Worm (Caenorhabditis elegans) whole organism, L1 larva: ENCODE measurements around the gene C10E2.1.

Experiments
- C04F5.9 ChIP-seq: sonication (generic microtip); optimal IDR thresholded peaks from 2 replicates; lab custom pipeline; 2016; ENCODE audit warnings: missing genetic modification characterization, missing compliant biosample characterization
- C16A3.4 ChIP-seq: fragments of 150-350 bp; optimal IDR thresholded peaks from 2 replicates; lab custom pipeline; 2014; ENCODE audit warnings: missing biosample characterization, missing genetic modification characterization
- F16B12.6 ChIP-seq: fragments of 150-350 bp; optimal IDR thresholded peaks from 2 replicates; lab custom pipeline; 2014; ENCODE audit warnings: missing biosample characterization, missing genetic modification characterization
- aha-1 ChIP-seq: fragments of 150-350 bp; optimal IDR thresholded peaks from 2 replicates; lab custom pipeline; 2014; ENCODE audit warnings: missing biosample characterization, missing genetic modification characterization
- aly-2 ChIP-seq: fragments of 150-350 bp; optimal IDR thresholded peaks from 2 replicates; lab custom pipeline; 2014; ENCODE audit warnings: missing biosample characterization, missing genetic modification characterization
- blmp-1 ChIP-seq: fragments of 150-350 bp; optimal IDR thresholded peaks from 2 replicates; lab custom pipeline; 2014; ENCODE audit warnings: missing biosample characterization, missing genetic modification characterization
- ceh-63 ChIP-seq: fragments of 200-800 bp; sonication (Bioruptor generic); optimal IDR thresholded peaks from 2 replicates; lab custom pipeline; 2018; ENCODE audit warnings: mild to moderate bottlenecking, missing genetic modification characterization, missing compliant biosample characterization
- ceh-8 ChIP-seq: fragments of 200-800 bp; sonication (Bioruptor generic); optimal IDR thresholded peaks from 2 replicates; lab custom pipeline; 2018; ENCODE audit warnings: mild to moderate bottlenecking, missing genetic modification characterization, moderate library complexity, missing compliant biosample characterization
- ceh-88 ChIP-seq: fragments of 200-800 bp; sonication (Bioruptor generic); IDR thresholded peaks from 2 replicates; pipeline ENCODE4 v1.3.6; 2022; ENCODE audit warnings: missing genetic modification characterization, missing compliant biosample characterization
- ceh-90 ChIP-seq: sonication (generic microtip); optimal IDR thresholded peaks from 2 replicates; lab custom pipeline; 2016; ENCODE audit warnings: missing genetic modification characterization, missing compliant biosample characterization
- ces-1 ChIP-seq: fragments of 150-350 bp; optimal IDR thresholded peaks from 2 replicates; lab custom pipeline; 2014; ENCODE audit warnings: missing biosample characterization, missing genetic modification reagents, missing genetic modification characterization
- dpl-1 ChIP-seq, 3 experiments: fragments of 150-350 bp in 2 of 3; sonication (generic microtip) in 1 of 3; optimal IDR thresholded peaks; 2 replicates each; lab custom pipeline; 2014 to 2017; ENCODE audit warnings: missing biosample characterization in 3 of 3, missing genetic modification characterization in 3 of 3, missing genetic modification reagents in 3 of 3
- dsc-1 ChIP-seq: sonication (generic microtip); optimal IDR thresholded peaks from 2 replicates; lab custom pipeline; 2016; ENCODE audit warnings: mild to moderate bottlenecking, missing genetic modification characterization, missing compliant biosample characterization
- efl-1 ChIP-seq, 4 experiments: fragments of 150-350 bp; optimal IDR thresholded peaks in 3 of 4; peaks in 1 of 4; 1 replicate in 1 of 4; 2 replicates in 3 of 4; lab custom pipeline; 2014; ENCODE audit warnings: missing biosample characterization in 2 of 4, missing genetic modification characterization in 2 of 4, missing genetic modification reagents in 2 of 4
- efl-3 ChIP-seq: fragments of 200-800 bp; sonication (Bioruptor generic); optimal IDR thresholded peaks from 2 replicates; lab custom pipeline; 2018; ENCODE audit warnings: mild to moderate bottlenecking, missing genetic modification characterization, missing compliant biosample characterization
- egl-13 ChIP-seq: sonication (generic microtip); optimal IDR thresholded peaks from 2 replicates; lab custom pipeline; 2016; ENCODE audit warnings: missing genotype, missing genetic modification reagents, missing genetic modification characterization, missing compliant biosample characterization
- elt-2 ChIP-seq: sonication (generic microtip); optimal IDR thresholded peaks from 2 replicates; lab custom pipeline; 2016; ENCODE audit warnings: missing genetic modification characterization, mild to moderate bottlenecking, inconsistent platforms, missing compliant biosample characterization, missing genetic modification reagents
- elt-3 ChIP-seq, 6 experiments: fragments of 150-350 bp in 1 of 6; sonication (generic microtip); optimal IDR thresholded peaks; 2 replicates each; lab custom pipeline; 2017 to 2018; ENCODE audit warnings: missing biosample characterization in 6 of 6, missing genetic modification characterization in 6 of 6, inconsistent platforms in 1 of 6
- fkh-4 ChIP-seq: sonication (generic microtip); optimal IDR thresholded peaks from 2 replicates; lab custom pipeline; 2016; ENCODE audit warnings: missing compliant biosample characterization, missing genetic modification characterization, borderline replicate concordance
- fkh-8 ChIP-seq: sonication (generic microtip); optimal IDR thresholded peaks from 2 replicates; lab custom pipeline; 2016; ENCODE audit warnings: mild to moderate bottlenecking, missing genetic modification characterization, missing compliant biosample characterization
- fos-1 ChIP-seq: fragments of 150-350 bp; optimal IDR thresholded peaks from 2 replicates; lab custom pipeline; 2014; ENCODE audit warnings: missing biosample characterization, missing genetic modification characterization
- grh-1 ChIP-seq: fragments of 200-800 bp; sonication (Bioruptor generic); IDR thresholded peaks from 2 replicates; pipeline ENCODE4 v1.3.6; 2022; ENCODE audit warnings: missing genetic modification reagents, missing genetic modification characterization, missing compliant biosample characterization
- hpl-2 ChIP-seq: fragments of 150-350 bp; optimal IDR thresholded peaks from 2 replicates; lab custom pipeline; 2014; ENCODE audit warnings: missing biosample characterization, missing genetic modification reagents, missing genetic modification characterization
- isw-1 ChIP-seq: fragments of 200-800 bp; sonication (Bioruptor generic); IDR thresholded peaks from 2 replicates; pipeline ENCODE4 v1.3.6; 2022; ENCODE audit warnings: missing genetic modification characterization, missing compliant biosample characterization
- jun-1 ChIP-seq: fragments of 150-350 bp; optimal IDR thresholded peaks from 2 replicates; lab custom pipeline; 2014; ENCODE audit warnings: missing biosample characterization, missing genetic modification reagents, missing genetic modification characterization
- lin-13 ChIP-seq: fragments of 150-350 bp; optimal IDR thresholded peaks from 2 replicates; lab custom pipeline; 2014; ENCODE audit warnings: missing biosample characterization, missing genetic modification reagents, missing genetic modification characterization
- lin-14 ChIP-seq: fragments of 200-800 bp; sonication (Bioruptor generic); optimal IDR thresholded peaks from 2 replicates; lab custom pipeline; 2018; ENCODE audit warnings: mild to moderate bottlenecking, missing genetic modification characterization, moderate library complexity, missing compliant biosample characterization
- lin-35 ChIP-seq, 2 experiments: fragments of 150-350 bp; optimal IDR thresholded peaks; 2 replicates each; lab custom pipeline; 2014; ENCODE audit warnings: missing biosample characterization in 2 of 2, missing genetic modification characterization in 2 of 2, missing genetic modification reagents in 2 of 2
- lsy-2 ChIP-seq, 2 experiments: fragments of 150-350 bp; optimal IDR thresholded peaks; 2 replicates each; lab custom pipeline; 2014; ENCODE audit warnings: missing biosample characterization in 2 of 2, missing genetic modification characterization in 2 of 2
- mab-9 ChIP-seq: fragments of 200-800 bp; sonication (Bioruptor generic); IDR thresholded peaks from 2 replicates; pipeline ENCODE4 v1.3.6; 2022; ENCODE audit warnings: missing genetic modification reagents, missing genetic modification characterization, missing compliant biosample characterization
- mdl-1 ChIP-seq, 2 experiments: fragments of 150-350 bp; optimal IDR thresholded peaks; 2 replicates each; lab custom pipeline; 2014 to 2017; ENCODE audit warnings: missing biosample characterization in 2 of 2, missing genetic modification characterization in 2 of 2, inconsistent platforms in 1 of 2
- mep-1 ChIP-seq: fragments of 150-350 bp; optimal IDR thresholded peaks from 2 replicates; lab custom pipeline; 2014; ENCODE audit warnings: missing biosample characterization, missing genetic modification characterization
- nhr-11 ChIP-seq: fragments of 150-350 bp; optimal IDR thresholded peaks from 2 replicates; lab custom pipeline; 2014; ENCODE audit warnings: missing biosample characterization, missing genetic modification characterization
- nhr-12 ChIP-seq: sonication (generic microtip); optimal IDR thresholded peaks from 2 replicates; lab custom pipeline; 2017; ENCODE audit warnings: missing biosample characterization, missing genetic modification characterization
- nhr-20 ChIP-seq: sonication (generic microtip); optimal IDR thresholded peaks from 2 replicates; lab custom pipeline; 2016; ENCODE audit warnings: mild to moderate bottlenecking, missing genetic modification characterization, missing compliant biosample characterization
- nhr-28 ChIP-seq: fragments of 150-350 bp; optimal IDR thresholded peaks from 2 replicates; lab custom pipeline; 2014; ENCODE audit warnings: missing biosample characterization, missing genetic modification characterization
- nhr-71 ChIP-seq: sonication (generic microtip); optimal IDR thresholded peaks from 2 replicates; lab custom pipeline; 2016; ENCODE audit warnings: mild to moderate bottlenecking, missing genetic modification characterization, moderate library complexity, missing compliant biosample characterization
- nhr-77 ChIP-seq: fragments of 150-350 bp; optimal IDR thresholded peaks from 2 replicates; lab custom pipeline; 2014; ENCODE audit warnings: missing biosample characterization, missing genetic modification characterization
- nhr-90 ChIP-seq: sonication (generic microtip); optimal IDR thresholded peaks from 2 replicates; lab custom pipeline; 2016; ENCODE audit warnings: mild to moderate bottlenecking, missing genetic modification characterization, missing compliant biosample characterization; ENCODE audit not compliant: poor library complexity
- pax-3 ChIP-seq: fragments of 200-800 bp; sonication (Bioruptor generic); optimal IDR thresholded peaks from 2 replicates; lab custom pipeline; 2018; ENCODE audit warnings: mild to moderate bottlenecking, missing genetic modification characterization, moderate library complexity, missing compliant biosample characterization
- rnt-1 ChIP-seq: sonication (generic microtip); optimal IDR thresholded peaks from 2 replicates; lab custom pipeline; 2016; ENCODE audit warnings: mild to moderate bottlenecking, missing genetic modification characterization, moderate library complexity, missing compliant biosample characterization
- skn-1 ChIP-seq: fragments of 150-350 bp; optimal IDR thresholded peaks from 2 replicates; lab custom pipeline; 2014; ENCODE audit warnings: missing biosample characterization, missing genetic modification characterization
- snu-23 ChIP-seq: sonication (generic microtip); optimal IDR thresholded peaks from 2 replicates; lab custom pipeline; 2016; ENCODE audit warnings: missing genetic modification characterization, missing compliant biosample characterization
- sox-4 ChIP-seq: sonication (generic microtip); optimal IDR thresholded peaks from 2 replicates; lab custom pipeline; 2016; ENCODE audit warnings: missing genetic modification characterization, missing compliant biosample characterization
- sup-37 ChIP-seq: fragments of 200-800 bp; sonication (Bioruptor generic); optimal IDR thresholded peaks from 2 replicates; lab custom pipeline; 2018; ENCODE audit warnings: mild to moderate bottlenecking, missing genetic modification characterization, missing compliant biosample characterization
- swsn-7 ChIP-seq: sonication (generic microtip); optimal IDR thresholded peaks from 2 replicates; lab custom pipeline; 2016; ENCODE audit warnings: missing genetic modification characterization, missing compliant biosample characterization
- tbx-2 ChIP-seq: sonication (generic microtip); optimal IDR thresholded peaks from 2 replicates; lab custom pipeline; 2016; ENCODE audit warnings: missing genetic modification characterization, missing compliant biosample characterization
- unc-86 ChIP-seq: sonication (generic microtip); optimal IDR thresholded peaks from 2 replicates; lab custom pipeline; 2016; ENCODE audit warnings: missing genetic modification characterization, missing compliant biosample characterization
- vab-15 ChIP-seq: sonication (generic microtip); optimal IDR thresholded peaks from 2 replicates; lab custom pipeline; 2017; ENCODE audit warnings: missing genotype, mild to moderate bottlenecking, missing genetic modification characterization, missing compliant biosample characterization
- zip-4 ChIP-seq: fragments of 200-800 bp; sonication (Bioruptor generic); optimal IDR thresholded peaks from 2 replicates; lab custom pipeline; 2018; ENCODE audit warnings: mild to moderate bottlenecking, missing genetic modification characterization, moderate library complexity, missing compliant biosample characterization
- ztf-11 ChIP-seq, 2 experiments: sonication (generic microtip); optimal IDR thresholded peaks; 2 replicates each; lab custom pipeline; 2016 to 2017; ENCODE audit warnings: missing genetic modification characterization in 2 of 2, missing biosample characterization in 1 of 2, missing compliant biosample characterization in 1 of 2
- ztf-4 ChIP-seq: fragments of 150-350 bp; optimal IDR thresholded peaks from 2 replicates; lab custom pipeline; 2014; ENCODE audit warnings: missing biosample characterization, missing genetic modification characterization

The C10E2.1 gene

ce11 chrX:16726879-16727278 is 35.8 kb upstream of the C10E2.1 start:
- TF ChIP-seq vab-15 (tag; lab: Kevin White, UChicago) (peak; percentile 56), ztf-11 (tag; optimal IDR thresholded peaks at IDR 0.05; lab: Kevin White, UChicago) (peak in 1 of 2 experiments; percentile 84), nhr-71 (tag; lab: Kevin White, UChicago) (peak; percentile 97), dpl-1 (GFP tag; optimal IDR thresholded peaks at IDR 0.05; lab: Kevin White, UChicago) (peak; percentile 29 to 47 (median 41)), ztf-4 (tag; lab: Kevin White, UChicago) (peak; percentile 87), sox-4 (tag; lab: Kevin White, UChicago) (peak; percentile 62), C16A3.4 (tag; lab: Kevin White, UChicago) (peak; percentile 87), zip-4 (GFP tag; lab: Kevin White, UChicago) (peak; percentile 49), unc-86 (tag; lab: Kevin White, UChicago) (peak; percentile 95), ces-1 (GFP tag; lab: Kevin White, UChicago) (no peak), nhr-11 (tag; lab: Kevin White, UChicago) (peak; percentile 67), elt-3 (tag; optimal IDR thresholded peaks at IDR 0.05; lab: Kevin White, UChicago) (peak in 3 of 6 experiments; percentile 44 to 88 (median 46)), swsn-7 (tag; lab: Kevin White, UChicago) (peak; percentile 93), fkh-4 (tag; lab: Kevin White, UChicago) (no peak), jun-1 (tag; lab: Kevin White, UChicago) (peak; percentile 88), skn-1 (tag; lab: Kevin White, UChicago) (peak; percentile 77), fos-1 (tag; lab: Kevin White, UChicago) (peak; percentile 69), mdl-1 (tag; optimal IDR thresholded peaks at IDR 0.05; lab: Kevin White, UChicago) (peak; percentile 52 to 93), aly-2 (peak; percentile 62), hpl-2 (GFP tag; lab: Kevin White, UChicago) (peak; percentile 64), ceh-8 (GFP tag; lab: Kevin White, UChicago) (peak; percentile 70), lin-14 (GFP tag; lab: Kevin White, UChicago) (peak; percentile 99), ceh-90 (tag; lab: Kevin White, UChicago) (no peak), fkh-8 (tag; lab: Kevin White, UChicago) (peak; percentile 93), nhr-12 (tag; lab: Kevin White, UChicago) (no peak), C04F5.9 (tag; lab: Kevin White, UChicago) (peak; percentile 22), ceh-63 (GFP tag; lab: Kevin White, UChicago) (no peak), elt-2 (peak; percentile 86), pax-3 (peak; percentile 75), dsc-1 (peak; percentile 86), egl-13 (tag; lab: Kevin White, UChicago) (peak; percentile 89), efl-3 (GFP tag; lab: Kevin White, UChicago) (no peak), sup-37 (GFP tag; lab: Kevin White, UChicago) (peak; percentile 56), isw-1 (GFP tag; lab: Robert Waterston, UW) (peak; percentile 78), rnt-1 (tag; lab: Kevin White, UChicago) (peak; percentile 88), grh-1 (peak; percentile 69), tbx-2 (peak; percentile 94), lin-13 (GFP tag; lab: Kevin White, UChicago) (peak; percentile 91), nhr-20 (tag; lab: Kevin White, UChicago) (peak; percentile 98), mab-9 (peak; percentile 85), blmp-1 (tag; lab: Kevin White, UChicago) (peak; percentile 86), nhr-28 (tag; lab: Kevin White, UChicago) (no peak), mep-1 (tag; lab: Kevin White, UChicago) (peak; percentile 66), nhr-90 (tag; lab: Kevin White, UChicago) (peak; percentile 83), ceh-88 (GFP tag; lab: Robert Waterston, UW) (peak; percentile 38; the same call in 1 of the 2 replicates), lin-35 (GFP tag; optimal IDR thresholded peaks at IDR 0.05; lab: Kevin White, UChicago) (peak; percentile 62 to 83), aha-1 (tag; lab: Kevin White, UChicago) (peak; percentile 3), efl-1 (optimal IDR thresholded peaks at IDR 0.05; lab: Kevin White, UChicago) (peak; percentile 56 to 84), efl-1 (GFP tag; optimal IDR thresholded peaks at IDR 0.05 in 1 of 2; lab: Kevin White, UChicago) (peak in 1 of 2 experiments; percentile 88), lsy-2 (tag; optimal IDR thresholded peaks at IDR 0.05; lab: Kevin White, UChicago) (peak; percentile 69 to 89), snu-23 (GFP tag; lab: Kevin White, UChicago) (peak; percentile 92), F16B12.6 (no peak), nhr-77 (peak; percentile 93)
